Fruit fly (Drosophila melanogaster) whole organism, adult: Measurements from ENCODE around the gene CG13692.

ENCODE experiments used
- CG12768 ChIP-seq: fragments of 200-800 bp; sonication (Bioruptor generic); optimal IDR thresholded peaks from 2 replicates; lab custom pipeline; 2017; ENCODE audit warnings: missing biosample characterization, missing genetic modification characterization, mild to moderate bottlenecking, moderate library complexity, missing genetic modification reagents
- CG33017 ChIP-seq: fragments of 200-800 bp; sonication (Bioruptor generic); optimal IDR thresholded peaks from 2 replicates; lab custom pipeline; 2018; ENCODE audit warnings: missing biosample characterization, mild to moderate bottlenecking, missing genetic modification characterization, moderate library complexity
- CG5204 ChIP-seq: fragments of 200-800 bp; sonication (Bioruptor generic); optimal IDR thresholded peaks from 2 replicates; lab custom pipeline; 2016; ENCODE audit warnings: missing biosample characterization, missing genetic modification characterization
- CG7045 ChIP-seq: fragments of 200-800 bp; sonication (Bioruptor generic); optimal IDR thresholded peaks from 2 replicates; lab custom pipeline; 2017; ENCODE audit warnings: missing biosample characterization, mild to moderate bottlenecking, missing genetic modification characterization
- CG7101 ChIP-seq: fragments of 200-800 bp; sonication (Bioruptor generic); optimal IDR thresholded peaks from 2 replicates; lab custom pipeline; 2018; ENCODE audit warnings: missing biosample characterization, mild to moderate bottlenecking, missing genetic modification characterization, moderate library complexity
- Crg-1 ChIP-seq: fragments of 200-800 bp; sonication (Bioruptor generic); optimal IDR thresholded peaks from 2 replicates; lab custom pipeline; 2016; ENCODE audit warnings: missing biosample characterization, missing genetic modification characterization
- tj ChIP-seq: fragments of 200-800 bp; sonication (Bioruptor generic); optimal IDR thresholded peaks from 3 replicates; lab custom pipeline; 2017; ENCODE audit warnings: missing biosample characterization, mild to moderate bottlenecking, missing genetic modification characterization, moderate library complexity
- toe ChIP-seq: fragments of 200-800 bp; sonication (Bioruptor generic); optimal IDR thresholded peaks from 2 replicates; lab custom pipeline; 2016; ENCODE audit warnings: missing biosample characterization, missing genetic modification characterization

dm6 chr2L:382807-383206 is 38.8 kb upstream of the CG13692 start:
- no peak for TF ChIP-seq Crg-1 (GFP tag; lab: Kevin White, UChicago)
- TF ChIP-seq CG7045 (GFP tag; lab: Kevin White, UChicago), result no peak
- TF ChIP-seq CG5204, result no peak
- no peak for TF ChIP-seq toe (GFP tag; lab: Kevin White, UChicago)
- TF ChIP-seq CG12768, result no peak
- TF ChIP-seq CG7101 (tag; lab: Kevin White, UChicago), result no peak
- no peak for TF ChIP-seq CG33017 (tag; lab: Kevin White, UChicago)
- no peak for TF ChIP-seq tj (GFP tag; lab: Kevin White, UChicago)
